Worm (Caenorhabditis elegans): ENCODE results near the gene T08D2.5.
"Not testable (repeated sequence)": the region's sequence is repeated elsewhere in the genome, so short reads cannot be mapped to it uniquely, and the experiment has no call there.

- TF ChIP-seq nhr-12, fos-1, nhr-67, nhr-237 (tag; optimal IDR thresholded peaks at IDR 0.05): not testable (repeated sequence)
These were observed 34.0 kb downstream of the T08D2.5 start, which contains the start of gene Y73B3B.1 for ce11 chrX:211141-211540.
